Worm (Caenorhabditis elegans) whole organism, L3 larva: ENCODE measurements around the gene srt-19.
"Not testable (repeated sequence)": the region's sequence is repeated elsewhere in the genome, so short reads cannot be mapped to it uniquely, and the experiment has no call there.

Experiments used
- daf-12 ChIP-seq: fragments of 150-350 bp; optimal IDR thresholded peaks from 2 replicates; lab custom pipeline; 2014; ENCODE audit warnings: missing biosample characterization, missing genetic modification reagents, missing genetic modification characterization
- nfya-1 ChIP-seq: sonication (generic microtip); optimal IDR thresholded peaks from 2 replicates; lab custom pipeline; 2017; ENCODE audit warnings: missing genetic modification characterization, mild to moderate bottlenecking, missing compliant biosample characterization, antibody characterized with exemption, moderate library complexity; ENCODE audit not compliant: insufficient read depth
- pqm-1 ChIP-seq: fragments of 150-350 bp; optimal IDR thresholded peaks from 2 replicates; lab custom pipeline; 2017; ENCODE audit warnings: missing biosample characterization, missing genetic modification characterization, inconsistent platforms

Gene srt-19

DNA sequence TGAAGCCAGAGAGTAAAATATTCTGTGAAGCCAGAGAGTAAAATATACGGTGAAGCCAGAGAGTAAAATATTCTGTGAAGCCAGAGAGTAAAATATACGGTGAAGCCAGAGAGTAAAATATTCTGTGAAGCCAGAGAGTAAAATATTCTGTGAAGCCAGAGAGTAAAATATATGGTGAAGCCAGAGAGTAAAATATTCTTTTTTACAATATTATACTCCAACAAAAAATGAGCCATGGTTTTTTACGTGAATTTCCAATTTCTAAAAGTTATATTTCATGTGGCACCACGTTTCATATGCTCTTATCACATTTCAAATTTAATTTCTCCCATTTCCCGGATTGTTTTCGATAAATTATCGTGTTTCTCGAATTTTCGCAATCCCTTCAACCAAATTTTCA lies 51.6 kb downstream of the srt-19 start, which contains the start of gene irld-1:
irld-1 (plus strand) TSS at position 301 of the 400 bp plus-strand sequence.
- not testable (repeated sequence) for TF ChIP-seq daf-12, nfya-1, pqm-1 (tag; lab: Kevin White, UChicago)
